Fruit fly (Drosophila melanogaster): ENCODE data around the gene CG13946.
A peak's percentile ranks its signal among the peaks of the same experiment; 100 is the strongest.

The CG13946 gene

dm6 chr2L:780851-781250, 4.5 kb downstream of the CG13946 start:
- TF ChIP-seq ttk (optimal IDR thresholded peaks at IDR 0.05) (no peak), Sin3A (optimal IDR thresholded peaks at IDR 0.05) (no peak), psq (optimal IDR thresholded peaks at IDR 0.05) (no peak), h (optimal IDR thresholded peaks at IDR 0.05) (no peak), insv (optimal IDR thresholded peaks at IDR 0.05) (no peak), Myc (optimal IDR thresholded peaks at IDR 0.05) (no peak)

dm6 chr2L:784036-784435, 7.7 kb downstream of the CG13946 start, which contains the start of gene CG3544:
Gene CG3544 (plus strand): TSS chr2L:784336.
- TF ChIP-seq psq (optimal IDR thresholded peaks at IDR 0.05) (no peak), Myc (optimal IDR thresholded peaks at IDR 0.05) (no peak), insv (optimal IDR thresholded peaks at IDR 0.05) (no peak), Sin3A (optimal IDR thresholded peaks at IDR 0.05) (no peak), h (optimal IDR thresholded peaks at IDR 0.05) (no peak), ttk (optimal IDR thresholded peaks at IDR 0.05) (no peak)

dm6 chr2L:789966-790365, 13.6 kb downstream of the CG13946 start:
- TF ChIP-seq h (optimal IDR thresholded peaks at IDR 0.05) = no peak
- TF ChIP-seq Myc (optimal IDR thresholded peaks at IDR 0.05) = no peak
- no peak for TF ChIP-seq ttk (optimal IDR thresholded peaks at IDR 0.05)
- TF ChIP-seq insv (optimal IDR thresholded peaks at IDR 0.05) = no peak
- TF ChIP-seq Sin3A (optimal IDR thresholded peaks at IDR 0.05) = no peak

- TF ChIP-seq psq (optimal IDR thresholded peaks at IDR 0.05) (no peak), ttk (optimal IDR thresholded peaks at IDR 0.05) (no peak), Myc (optimal IDR thresholded peaks at IDR 0.05) (no peak), Sin3A (optimal IDR thresholded peaks at IDR 0.05) (no peak), h (optimal IDR thresholded peaks at IDR 0.05) (no peak), insv (optimal IDR thresholded peaks at IDR 0.05) (no peak)
Observed at dm6 chr2L:790698-791097, 14.4 kb downstream of the CG13946 start, which contains the start of gene Pkg21D. Gene Pkg21D (minus strand): TSS chr2L:790798.

dm6 chr2L:810277-810676, 33.9 kb downstream of the CG13946 start, which contains the start of gene Nnf1b:
Gene Nnf1b (plus strand): TSS chr2L:810577.
- TF ChIP-seq insv (optimal IDR thresholded peaks at IDR 0.05) (no peak), ttk (optimal IDR thresholded peaks at IDR 0.05) (no peak), psq (optimal IDR thresholded peaks at IDR 0.05) (no peak), h (optimal IDR thresholded peaks at IDR 0.05) (no peak)

- TF ChIP-seq Sin3A (optimal IDR thresholded peaks at IDR 0.05) = no peak
- TF ChIP-seq insv (optimal IDR thresholded peaks at IDR 0.05) = no peak
Observed at dm6 chr2L:811405-811804, 35.1 kb downstream of the CG13946 start, which contains the start of gene Dbp21E2. Gene Dbp21E2 (plus strand): TSS chr2L:811584.

- TF ChIP-seq h (optimal IDR thresholded peaks at IDR 0.05) = no peak
- TF ChIP-seq ttk (optimal IDR thresholded peaks at IDR 0.05) = no peak
- no peak for TF ChIP-seq Sin3A (optimal IDR thresholded peaks at IDR 0.05)
- no peak for TF ChIP-seq psq (optimal IDR thresholded peaks at IDR 0.05)
- no peak for TF ChIP-seq Myc (optimal IDR thresholded peaks at IDR 0.05)
- no peak for TF ChIP-seq insv (optimal IDR thresholded peaks at IDR 0.05)
Observed at dm6 chr2L:815785-816389, 39.6 kb downstream of the CG13946 start, which contains the start of the genes Saf6 and Pex12. Gene Saf6 (minus strand): TSS chr2L:815950. Gene Pex12 (plus strand): TSS chr2L:815993.

dm6 chr2L:817850-818249, 41.5 kb downstream of the CG13946 start, which contains the start of gene CG15880:
Gene CG15880 (minus strand): TSS chr2L:817950.
- TF ChIP-seq psq (optimal IDR thresholded peaks at IDR 0.05) (no peak), Sin3A (optimal IDR thresholded peaks at IDR 0.05) (no peak), h (optimal IDR thresholded peaks at IDR 0.05) (no peak), Myc (optimal IDR thresholded peaks at IDR 0.05) (no peak), ttk (optimal IDR thresholded peaks at IDR 0.05) (no peak)

dm6 chr2L:819315-820032, 43.1 kb downstream of the CG13946 start, which contains the start of the genes PGAP2 and Clp:
Gene PGAP2 (minus strand): TSS chr2L:819508.
Gene Clp (plus strand): TSS chr2L:819964.
- no peak for TF ChIP-seq Myc (optimal IDR thresholded peaks at IDR 0.05)
- no peak for TF ChIP-seq psq (optimal IDR thresholded peaks at IDR 0.05)
- no peak for TF ChIP-seq Sin3A (optimal IDR thresholded peaks at IDR 0.05)
- no peak for TF ChIP-seq h (optimal IDR thresholded peaks at IDR 0.05)
- no peak for TF ChIP-seq insv (optimal IDR thresholded peaks at IDR 0.05)
- TF ChIP-seq ttk (optimal IDR thresholded peaks at IDR 0.05) = no peak

dm6 chr2L:821242-821985, 45.1 kb downstream of the CG13946 start, which contains the start of gene CG3662:
Gene CG3662 (plus strand): TSS chr2L:821289.
- no peak for TF ChIP-seq psq (optimal IDR thresholded peaks at IDR 0.05)

dm6 chr2L:821986-822711, 45.8 kb downstream of the CG13946 start:
- TF ChIP-seq psq (optimal IDR thresholded peaks at IDR 0.05) = no peak

dm6 chr2L:825768-826263, 49.5 kb downstream of the CG13946 start, which contains the start of the genes CG3862 and dock:
Gene CG3862 (minus strand): TSS chr2L:825861.
Gene dock (plus strand): TSS chr2L:825969.
- TF ChIP-seq h (optimal IDR thresholded peaks at IDR 0.05) = peak; percentile 41
- no peak for TF ChIP-seq psq (optimal IDR thresholded peaks at IDR 0.05)

Measured in Kc167 (cell line).